Worm (Caenorhabditis elegans) whole organism, L4/young adult: Measurements from ENCODE around the gene C09F5.1.
"Not testable (repeated sequence)": the region's sequence is repeated elsewhere in the genome, so short reads cannot be mapped to it uniquely, and the experiment has no call there.

ENCODE experiments used
- dao-5 ChIP-seq: sonication (generic microtip); optimal IDR thresholded peaks from 2 replicates; lab custom pipeline; 2016; ENCODE audit warnings: missing genotype, missing genetic modification characterization, moderate library complexity, missing compliant biosample characterization
- him-1 ChIP-seq: sonication (generic microtip); optimal IDR thresholded peaks from 2 replicates; lab custom pipeline; 2016; ENCODE audit warnings: missing genotype, missing genetic modification reagents, missing genetic modification characterization, missing compliant biosample characterization

DNA sequence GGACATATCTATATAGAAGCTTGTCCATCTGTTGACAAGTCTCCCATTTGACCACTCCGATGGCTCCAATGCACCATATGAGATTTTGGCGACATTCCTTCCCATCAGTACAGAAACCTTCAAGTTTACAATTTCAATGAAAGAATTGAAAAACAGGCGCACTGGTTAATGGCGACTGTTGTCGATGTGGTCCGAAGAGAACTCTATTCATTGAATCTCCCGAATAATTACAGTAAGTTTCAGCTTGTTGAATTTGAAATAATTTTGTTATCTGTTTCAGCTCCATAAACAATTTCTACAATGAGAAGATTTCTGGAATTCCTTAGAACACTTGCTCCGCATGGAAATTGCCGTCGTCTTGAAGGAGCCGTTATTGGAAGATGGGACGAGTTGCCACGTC is 30.4 kb downstream of the C09F5.1 start, which contains the start of gene elf-1:
- not testable (repeated sequence) for TF ChIP-seq dao-5 (tag; lab: Kevin White, UChicago); him-1
